Fruit fly (Drosophila melanogaster): ENCODE results near the gene Nup133.
A peak's percentile ranks its signal among the peaks of the same experiment; 100 is the strongest.

The Nup133 gene

dm6 chr3R:22667284-22667958 lies 23.0 kb upstream of the Nup133 start (continued):
- TF ChIP-seq ind (GFP tag; optimal IDR thresholded peaks at IDR 0.05) (peak; percentile 81), CG15269 (tag; optimal IDR thresholded peaks at IDR 0.05) (peak; percentile 68), Scr (GFP tag; IDR thresholded peaks at IDR 0.05; ENCODE audit: partially characterized antibody) (no peak), Oaz (GFP tag; IDR thresholded peaks at IDR 0.05) (no peak), Deaf1 (tag; optimal IDR thresholded peaks at IDR 0.05) (peak; percentile 67), CG6689 (GFP tag; IDR thresholded peaks at IDR 0.05) (peak; percentile 90), Tbp (GFP tag; optimal IDR thresholded peaks at IDR 0.05) (no peak), CG10565 (GFP tag; optimal IDR thresholded peaks at IDR 0.05) (peak; percentile 13)

- TF ChIP-seq CG14441 (GFP tag; IDR thresholded peaks at IDR 0.05), result no peak
- 0 out of 3 replicates have a peak, but pooled peaks have one; percentile 1 for TF ChIP-seq ken (GFP tag; IDR thresholded peaks at IDR 0.05)
- peak; percentile 61 for TF ChIP-seq cg (GFP tag; optimal IDR thresholded peaks at IDR 0.05)
- peak; percentile 42 for TF ChIP-seq crol (GFP tag; IDR thresholded peaks at IDR 0.05)
- TF ChIP-seq CG4360 (GFP tag; IDR thresholded peaks at IDR 0.05), result peak; percentile 50; the same call in 1 of the 2 replicates
- no peak for TF ChIP-seq odd (GFP tag; optimal IDR thresholded peaks at IDR 0.05)
Measured at dm6 chr3R:22667959-22668316, 22.5 kb upstream of the Nup133 start.

DNA sequence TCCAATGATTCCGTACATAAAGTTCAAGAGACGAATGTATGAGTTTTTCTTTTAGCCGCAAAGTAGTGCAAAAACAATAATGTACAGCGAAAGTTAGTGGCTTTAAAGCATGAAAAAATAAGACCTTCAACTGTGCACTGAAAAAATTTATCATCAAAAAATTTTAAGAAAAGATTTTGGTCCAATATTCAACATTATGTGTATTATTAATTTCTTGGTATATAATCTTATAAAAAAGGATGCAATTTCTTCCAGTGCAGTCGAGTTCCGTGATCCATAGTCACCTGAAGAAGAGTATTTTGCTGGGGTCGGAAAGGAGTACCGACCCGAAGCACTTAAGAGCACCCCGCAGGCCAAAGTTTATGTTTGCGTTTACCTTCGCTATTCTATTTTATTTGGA lies 21.8 kb upstream of the Nup133 start:
- no peak for TF ChIP-seq eyg (GFP tag; optimal IDR thresholded peaks at IDR 0.05)
- peak; percentile 38; the same call in 1 of the 3 replicates for TF ChIP-seq CG11695 (GFP tag; IDR thresholded peaks at IDR 0.05)
- TF ChIP-seq unpg (GFP tag; optimal IDR thresholded peaks at IDR 0.05), result peak; percentile 3
- TF ChIP-seq Dll (GFP tag; IDR thresholded peaks at IDR 0.05; ENCODE audit: partially characterized antibody), result no peak
- TF ChIP-seq esg (GFP tag; conservative IDR thresholded peaks at IDR 0.05), result peak; percentile 59
- no peak for TF ChIP-seq CG13624 (GFP tag; optimal IDR thresholded peaks at IDR 0.05)
- peak; percentile 4 for TF ChIP-seq CG13123 (GFP tag; optimal IDR thresholded peaks at IDR 0.05)
- TF ChIP-seq wek (GFP tag; optimal IDR thresholded peaks at IDR 0.05), result no peak
- TF ChIP-seq CG7963 (GFP tag; IDR thresholded peaks at IDR 0.05; ENCODE audit: partially characterized antibody), result no peak
- peak; percentile 28; the same call in 1 of the 2 replicates for TF ChIP-seq vvl (GFP tag; IDR thresholded peaks at IDR 0.05)
- TF ChIP-seq bigmax (GFP tag; optimal IDR thresholded peaks at IDR 0.05), result no peak
- peak; percentile 27; the same call in 1 of the 3 replicates for TF ChIP-seq tgo (GFP tag; IDR thresholded peaks at IDR 0.05)
- TF ChIP-seq btn (GFP tag; optimal IDR thresholded peaks at IDR 0.05), result no peak
- no peak for TF ChIP-seq Max (GFP tag; optimal IDR thresholded peaks at IDR 0.05)
- TF ChIP-seq Mrtf (GFP tag; IDR thresholded peaks at IDR 0.05), result no peak
- TF ChIP-seq CG11247 (GFP tag; IDR thresholded peaks at IDR 0.05), result no peak
- TF ChIP-seq HmgZ (tag; optimal IDR thresholded peaks at IDR 0.05), result no peak
- TF ChIP-seq CG17328 (GFP tag; IDR thresholded peaks at IDR 0.05), result peak; percentile 58
- no peak for TF ChIP-seq CG14667 (GFP tag; IDR thresholded peaks at IDR 0.05)
- TF ChIP-seq pum (GFP tag; optimal IDR thresholded peaks at IDR 0.05), result peak; percentile 8
- peak; percentile 7 for TF ChIP-seq CG13424 (tag; optimal IDR thresholded peaks at IDR 0.05)
- no peak for TF ChIP-seq CG4360 (GFP tag; IDR thresholded peaks at IDR 0.05)
- no peak for TF ChIP-seq Bdp1 (GFP tag; optimal IDR thresholded peaks at IDR 0.05)
- TF ChIP-seq salm (tag; optimal IDR thresholded peaks at IDR 0.05), result no peak
- peak; percentile 31 for TF ChIP-seq Hr3 (GFP tag; optimal IDR thresholded peaks at IDR 0.05)
- no peak for TF ChIP-seq CG16815 (GFP tag; optimal IDR thresholded peaks at IDR 0.05)
- TF ChIP-seq sob (GFP tag; IDR thresholded peaks at IDR 0.05), result 0 out of 2 replicates have a peak, but pooled peaks have one; percentile 12
- no peak for TF ChIP-seq Abd-B (GFP tag; optimal IDR thresholded peaks at IDR 0.05)
- TF ChIP-seq Atf3 (GFP tag; optimal IDR thresholded peaks at IDR 0.05), result no peak
- peak; percentile 33; the same call in 2 of the 3 replicates for TF ChIP-seq dysf (GFP tag; IDR thresholded peaks at IDR 0.05)
- no peak for TF ChIP-seq CG5953 (GFP tag; IDR thresholded peaks at IDR 0.05)
- TF ChIP-seq B-H1 (GFP tag; IDR thresholded peaks at IDR 0.05), result peak; percentile 29; the same call in 1 of the 3 replicates
- TF ChIP-seq Lpt (GFP tag; optimal IDR thresholded peaks at IDR 0.05), result no peak
- TF ChIP-seq Oaz (GFP tag; IDR thresholded peaks at IDR 0.05), result no peak; the same call in 1 of the 2 replicates
- TF ChIP-seq grau (tag; optimal IDR thresholded peaks at IDR 0.05), result peak; percentile 32
- peak; percentile 3 for TF ChIP-seq CG10209 (GFP tag; optimal IDR thresholded peaks at IDR 0.05)
